Worm (Caenorhabditis elegans) whole organism, L4 larva: Measurements from ENCODE around the gene apl-1.
A peak's percentile ranks its signal among the peaks of the same experiment; 100 is the strongest.

Experiments
- F26F4.8 ChIP-seq: fragments of 200-800 bp; sonication (Bioruptor generic); conservative IDR thresholded peaks from 2 replicates; pipeline ENCODE4 v1.3.6; 2022; ENCODE audit warnings: missing genetic modification characterization, missing compliant biosample characterization
- F37D6.2 ChIP-seq: sonication (generic microtip); optimal IDR thresholded peaks from 2 replicates; lab custom pipeline; 2016; ENCODE audit warnings: mild to moderate bottlenecking, missing genetic modification characterization, missing compliant biosample characterization
- F44E2.7 ChIP-seq: fragments of 200-800 bp; sonication (Bioruptor generic); IDR thresholded peaks from 2 replicates; pipeline ENCODE4 v2.1.2; 2022; ENCODE audit warnings: missing genetic modification characterization, missing compliant biosample characterization
- R02D3.7 ChIP-seq: fragments of 150-350 bp; sonication (generic microtip); optimal IDR thresholded peaks from 3 replicates; lab custom pipeline; 2014; ENCODE audit warnings: missing biosample characterization, missing genetic modification characterization
- T20F7.1 ChIP-seq: fragments of 200-800 bp; sonication (Bioruptor generic); optimal IDR thresholded peaks from 2 replicates; lab custom pipeline; 2018; ENCODE audit warnings: mild to moderate bottlenecking, missing genetic modification characterization, missing compliant biosample characterization
- T26A8.4 ChIP-seq: fragments of 200-800 bp; sonication (Bioruptor generic); IDR thresholded peaks from 2 replicates; pipeline ENCODE4 v1.3.6; 2022; ENCODE audit warnings: missing genetic modification characterization, missing compliant biosample characterization
- Y105C5A.15 ChIP-seq: fragments of 200-800 bp; sonication (Bioruptor generic); IDR thresholded peaks from 2 replicates; pipeline ENCODE4 v1.3.6; 2022; ENCODE audit warnings: missing genetic modification characterization, missing compliant biosample characterization
- Y48G9A.11 ChIP-seq: fragments of 200-800 bp; sonication (Bioruptor generic); IDR thresholded peaks from 2 replicates; pipeline ENCODE4 v1.3.6; 2022; ENCODE audit warnings: missing genetic modification reagents, missing genetic modification characterization, missing compliant biosample characterization
- ZK546.5 ChIP-seq, 2 experiments: sonication (generic microtip); optimal IDR thresholded peaks; 2 replicates each; lab custom pipeline; 2017; ENCODE audit warnings: missing biosample characterization in 2 of 2, missing genetic modification characterization in 2 of 2
- aha-1 ChIP-seq: fragments of 150-350 bp; peaks from one replicate; lab custom pipeline; 2014; ENCODE audit warnings: missing biosample characterization, missing genetic modification characterization
- arid-1 ChIP-seq: fragments of 200-800 bp; sonication (Bioruptor generic); conservative IDR thresholded peaks from 2 replicates; pipeline ENCODE4 v1.3.6; 2022; ENCODE audit warnings: missing genetic modification reagents, missing genetic modification characterization, missing compliant biosample characterization
- ceh-20 ChIP-seq: fragments of 200-800 bp; sonication (Bioruptor generic); IDR thresholded peaks from 2 replicates; pipeline ENCODE4 v1.3.6; 2022; ENCODE audit warnings: missing genetic modification reagents, missing genetic modification characterization, missing compliant biosample characterization
- ceh-82 ChIP-seq: sonication (generic microtip); optimal IDR thresholded peaks from 2 replicates; lab custom pipeline; 2017; ENCODE audit warnings: missing biosample characterization, missing genetic modification characterization
- ctbp-1 ChIP-seq: fragments of 200-800 bp; sonication (Bioruptor generic); IDR thresholded peaks from 2 replicates; pipeline ENCODE4 v1.3.6; 2022; ENCODE audit warnings: missing genetic modification reagents, missing genetic modification characterization, missing compliant biosample characterization
- daf-12 ChIP-seq: fragments of 150-350 bp; optimal IDR thresholded peaks from 2 replicates; lab custom pipeline; 2014; ENCODE audit warnings: missing biosample characterization, missing genetic modification reagents, missing genetic modification characterization
- daf-16 ChIP-seq, 3 experiments: sonication (generic microtip); optimal IDR thresholded peaks; 2 replicates each; lab custom pipeline; 2016 to 2017; ENCODE audit warnings: missing genetic modification characterization in 3 of 3, missing genetic modification reagents in 3 of 3, mild to moderate bottlenecking in 2 of 3, missing compliant biosample characterization in 2 of 3, missing biosample characterization in 1 of 3, moderate library complexity in 1 of 3
- daf-19 ChIP-seq: fragments of 200-800 bp; sonication (Bioruptor generic); conservative IDR thresholded peaks from 2 replicates; pipeline ENCODE4 v1.3.6; 2022; ENCODE audit warnings: missing genetic modification characterization, missing compliant biosample characterization
- daf-8 ChIP-seq: fragments of 200-800 bp; sonication (Bioruptor generic); IDR thresholded peaks from 2 replicates; pipeline ENCODE4 v1.3.6; 2022; ENCODE audit warnings: missing genetic modification characterization, missing compliant biosample characterization
- dpl-1 ChIP-seq: fragments of 150-350 bp; optimal IDR thresholded peaks from 2 replicates; lab custom pipeline; 2014; ENCODE audit warnings: missing biosample characterization, missing genetic modification reagents, missing genetic modification characterization
- duxl-1 ChIP-seq: sonication (generic microtip); optimal IDR thresholded peaks from 2 replicates; lab custom pipeline; 2016; ENCODE audit warnings: mild to moderate bottlenecking, missing genetic modification characterization, moderate library complexity, missing compliant biosample characterization; ENCODE audit not compliant: poor library complexity
- dve-1 ChIP-seq: sonication (generic microtip); optimal IDR thresholded peaks from 2 replicates; lab custom pipeline; 2017; ENCODE audit warnings: antibody characterized with exemption, mild to moderate bottlenecking, missing genetic modification characterization, missing compliant biosample characterization; ENCODE audit not compliant: insufficient read depth
- fos-1 ChIP-seq: fragments of 150-350 bp; optimal IDR thresholded peaks from 2 replicates; lab custom pipeline; 2014; ENCODE audit warnings: missing biosample characterization, missing genetic modification characterization
- hif-1 ChIP-seq, 2 experiments: sonication (generic microtip); optimal IDR thresholded peaks; 2 replicates each; lab custom pipeline; 2016 to 2017; ENCODE audit warnings: missing compliant biosample characterization in 2 of 2, missing genetic modification characterization in 2 of 2, missing genetic modification reagents in 2 of 2, missing genotype in 2 of 2, mild to moderate bottlenecking in 1 of 2
- hlh-11 ChIP-seq: fragments of 200-800 bp; sonication (Bioruptor generic); optimal IDR thresholded peaks from 2 replicates; lab custom pipeline; 2018; ENCODE audit warnings: mild to moderate bottlenecking, missing genetic modification characterization, missing compliant biosample characterization
- lim-7 ChIP-seq: fragments of 200-800 bp; sonication (Bioruptor generic); IDR thresholded peaks from 2 replicates; pipeline ENCODE4 v1.3.6; 2022; ENCODE audit warnings: missing genetic modification characterization, missing compliant biosample characterization
- lin-13 ChIP-seq: fragments of 150-350 bp; optimal IDR thresholded peaks from 2 replicates; lab custom pipeline; 2014; ENCODE audit warnings: missing biosample characterization, missing genetic modification reagents, missing genetic modification characterization
- lin-29 ChIP-seq: fragments of 200-800 bp; sonication (Bioruptor generic); IDR thresholded peaks from 2 replicates; pipeline ENCODE4 v1.3.6; 2022; ENCODE audit warnings: missing genetic modification reagents, missing genetic modification characterization, missing compliant biosample characterization
- lin-39 ChIP-seq: fragments of 150-350 bp; optimal IDR thresholded peaks from 2 replicates; lab custom pipeline; 2014; ENCODE audit warnings: missing biosample characterization, missing genetic modification reagents, missing genetic modification characterization
- lir-3 ChIP-seq: sonication (generic microtip); optimal IDR thresholded peaks from 2 replicates; lab custom pipeline; 2016; ENCODE audit warnings: mild to moderate bottlenecking, missing genetic modification characterization, missing compliant biosample characterization
- mdt-29 ChIP-seq: fragments of 200-800 bp; sonication (Bioruptor generic); IDR thresholded peaks from 2 replicates; pipeline ENCODE4 v1.3.6; 2022; ENCODE audit warnings: missing genetic modification reagents, missing genetic modification characterization, missing compliant biosample characterization
- mep-1 ChIP-seq: fragments of 150-350 bp; sonication (generic microtip); optimal IDR thresholded peaks from 3 replicates; lab custom pipeline; 2014; ENCODE audit warnings: missing biosample characterization, missing genetic modification characterization
- mes-2 ChIP-seq: sonication (generic microtip); optimal IDR thresholded peaks from 2 replicates; lab custom pipeline; 2016; ENCODE audit warnings: missing genotype, mild to moderate bottlenecking, missing genetic modification characterization, missing compliant biosample characterization; ENCODE audit not compliant: poor library complexity, severe bottlenecking
- mxl-3 ChIP-seq: fragments of 200-800 bp; sonication (Bioruptor generic); optimal IDR thresholded peaks from 2 replicates; lab custom pipeline; 2018; ENCODE audit warnings: mild to moderate bottlenecking, missing genetic modification characterization, missing compliant biosample characterization
- nhr-10 ChIP-seq: fragments of 150-350 bp; optimal IDR thresholded peaks from 2 replicates; lab custom pipeline; 2014; ENCODE audit warnings: missing biosample characterization, missing genetic modification characterization
- nhr-11 ChIP-seq: fragments of 150-350 bp; optimal IDR thresholded peaks from 2 replicates; lab custom pipeline; 2014; ENCODE audit warnings: missing biosample characterization, missing genetic modification characterization
- nhr-111 ChIP-seq: fragments of 200-800 bp; sonication (Bioruptor generic); optimal IDR thresholded peaks from 2 replicates; lab custom pipeline; 2018; ENCODE audit warnings: mild to moderate bottlenecking, missing genetic modification characterization, missing compliant biosample characterization
- nhr-25 ChIP-seq: sonication (generic microtip); optimal IDR thresholded peaks from 2 replicates; lab custom pipeline; 2017; ENCODE audit warnings: missing genetic modification characterization, mild to moderate bottlenecking, missing compliant biosample characterization, antibody characterized with exemption, moderate library complexity, borderline replicate concordance; ENCODE audit not compliant: insufficient read depth
- nhr-6 ChIP-seq: fragments of 150-350 bp; optimal IDR thresholded peaks from 2 replicates; lab custom pipeline; 2014; ENCODE audit warnings: missing biosample characterization, missing genetic modification characterization
- nhr-76 ChIP-seq: fragments of 150-350 bp; optimal IDR thresholded peaks from 2 replicates; lab custom pipeline; 2014; ENCODE audit warnings: missing biosample characterization, missing genetic modification characterization
- nhr-77 ChIP-seq: fragments of 150-350 bp; optimal IDR thresholded peaks from 2 replicates; lab custom pipeline; 2014; ENCODE audit warnings: missing biosample characterization, missing genetic modification characterization
- pha-4 ChIP-seq, 2 experiments: fragments of 150-350 bp in 1 of 2; fragments of 200-800 bp in 1 of 2; sonication (Bioruptor generic) in 1 of 2; IDR thresholded peaks in 1 of 2; optimal IDR thresholded peaks in 1 of 2; 2 replicates each; pipeline versions ENCODE4 v1.3.6 to Lab custom; 2014 to 2022; ENCODE audit warnings: missing genetic modification characterization in 2 of 2, missing genetic modification reagents in 2 of 2, missing biosample characterization in 1 of 2, missing compliant biosample characterization in 1 of 2
- php-3 ChIP-seq: fragments of 200-800 bp; sonication (Bioruptor generic); IDR thresholded peaks from 2 replicates; pipeline ENCODE4 v1.3.6; 2022; ENCODE audit warnings: missing genetic modification reagents, missing genetic modification characterization, missing compliant biosample characterization
- pqm-1 ChIP-seq: sonication (generic microtip); optimal IDR thresholded peaks from 2 replicates; lab custom pipeline; 2017; ENCODE audit warnings: missing biosample characterization, missing genetic modification characterization
- skn-1 ChIP-seq: fragments of 150-350 bp; optimal IDR thresholded peaks from 2 replicates; lab custom pipeline; 2014; ENCODE audit warnings: missing biosample characterization, missing genetic modification characterization
- tag-97 ChIP-seq: fragments of 200-800 bp; sonication (Bioruptor generic); IDR thresholded peaks from 2 replicates; pipeline ENCODE4 v1.3.6; 2022; ENCODE audit warnings: missing genetic modification characterization, missing compliant biosample characterization
- unc-130 ChIP-seq: sonication (generic microtip); optimal IDR thresholded peaks from 2 replicates; lab custom pipeline; 2016; ENCODE audit warnings: missing genetic modification reagents, missing genetic modification characterization, missing compliant biosample characterization
- unc-62 ChIP-seq, 3 experiments: fragments of 150-350 bp in 1 of 3; sonication (generic microtip); optimal IDR thresholded peaks in 2 of 3; peaks in 1 of 3; 1 replicate in 1 of 3; 2 replicates in 2 of 3; lab custom pipeline; 2014 to 2017; ENCODE audit warnings: missing biosample characterization in 3 of 3, missing genetic modification characterization in 3 of 3, missing genetic modification reagents in 3 of 3, missing genotype in 1 of 3
- vab-7 ChIP-seq: fragments of 200-800 bp; sonication (Bioruptor generic); IDR thresholded peaks from 2 replicates; pipeline ENCODE4 v1.3.6; 2022; ENCODE audit warnings: missing genetic modification reagents, missing genetic modification characterization, missing compliant biosample characterization
- zip-11 ChIP-seq: fragments of 200-800 bp; sonication (Bioruptor generic); IDR thresholded peaks from 2 replicates; pipeline ENCODE4 v1.3.6; 2022; ENCODE audit warnings: missing genetic modification characterization, missing compliant biosample characterization

apl-1 gene

DNA sequence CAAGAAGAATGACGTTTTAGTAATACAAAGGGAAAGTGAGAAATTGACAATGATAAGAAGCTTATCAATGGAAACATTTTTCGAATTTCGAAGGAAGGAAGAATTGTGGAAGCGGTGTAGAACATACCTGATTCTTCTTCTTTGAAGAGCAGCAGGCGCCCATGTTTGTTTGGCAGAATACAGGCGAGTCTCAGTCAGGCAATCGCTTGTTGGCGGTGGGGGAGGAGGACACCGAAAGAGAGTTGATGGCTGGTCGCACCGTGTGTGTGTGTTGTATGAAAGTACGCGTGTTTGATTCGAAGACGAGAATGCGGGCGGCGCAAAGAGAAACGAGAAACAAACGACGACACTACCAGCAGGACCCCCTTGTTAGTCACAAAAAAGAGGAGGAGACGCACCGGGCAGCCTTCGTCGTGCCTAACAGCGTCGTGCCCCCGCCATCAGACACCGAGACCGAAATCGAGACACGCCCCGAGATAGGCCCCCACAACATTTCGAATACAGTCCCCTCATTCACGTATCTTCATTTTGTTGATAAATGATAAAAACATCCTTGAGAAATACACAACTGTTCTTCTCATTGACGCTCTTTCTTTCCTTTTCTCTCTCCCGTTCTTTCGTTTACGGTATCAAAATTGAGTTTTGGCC lies 38.8 kb downstream of the apl-1 start, which contains the start of gene cal-5:
cal-5 (minus strand) TSS at position 266 of the 648 bp plus-strand sequence.
- TF ChIP-seq ceh-20, result no peak
- TF ChIP-seq mep-1, result peak; percentile 23
- no peak for TF ChIP-seq ZK546.5 (tag; optimal IDR thresholded peaks at IDR 0.05; lab: Kevin White, UChicago)
- TF ChIP-seq lir-3, result no peak
- TF ChIP-seq skn-1 (tag; lab: Kevin White, UChicago), result no peak
- no peak for TF ChIP-seq unc-130 (GFP tag; lab: Kevin White, UChicago)
- peak; percentile 66 for TF ChIP-seq pqm-1 (tag; lab: Kevin White, UChicago)
- no peak for TF ChIP-seq vab-7 (GFP tag; lab: Robert Waterston, UW)
- no peak for TF ChIP-seq fos-1 (tag; lab: Kevin White, UChicago)
- peak in 1 of 2 experiments; percentile 88 for TF ChIP-seq unc-62 (GFP tag; optimal IDR thresholded peaks at IDR 0.05 in 1 of 2; lab: Kevin White, UChicago)
- TF ChIP-seq unc-62 (tag; optimal IDR thresholded peaks at IDR 0.05; lab: Kevin White, UChicago), result no peak
- no peak for TF ChIP-seq lin-39 (tag; lab: Kevin White, UChicago)
- TF ChIP-seq tag-97 (GFP tag; lab: Robert Waterston, UW), result no peak
- no peak for TF ChIP-seq nhr-111 (GFP tag; lab: Kevin White, UChicago)
- TF ChIP-seq lim-7 (GFP tag; lab: Robert Waterston, UW), result no peak
- no peak for TF ChIP-seq Y105C5A.15 (GFP tag; lab: Robert Waterston, UW)
- peak; percentile 16 for TF ChIP-seq mes-2
- peak; percentile 4 for TF ChIP-seq dpl-1 (GFP tag; lab: Kevin White, UChicago)
- no peak for TF ChIP-seq nhr-76
- no peak for TF ChIP-seq nhr-6 (tag; lab: Kevin White, UChicago)
- TF ChIP-seq ceh-82 (tag; lab: Kevin White, UChicago), result no peak
- no peak for TF ChIP-seq F44E2.7 (GFP tag; lab: Robert Waterston, UW)
- no peak for TF ChIP-seq zip-11 (GFP tag; lab: Robert Waterston, UW)
- no peak for TF ChIP-seq hif-1 (tag; optimal IDR thresholded peaks at IDR 0.05; lab: Kevin White, UChicago)
- TF ChIP-seq mdt-29 (GFP tag; lab: Robert Waterston, UW), result no peak
- TF ChIP-seq R02D3.7, result no peak
- TF ChIP-seq F37D6.2 (tag; lab: Kevin White, UChicago), result no peak
- TF ChIP-seq php-3 (GFP tag; lab: Robert Waterston, UW), result no peak
- TF ChIP-seq nhr-10 (tag; lab: Kevin White, UChicago), result no peak
- peak; percentile 24 for TF ChIP-seq nhr-77 (tag; lab: Kevin White, UChicago)
- no peak for TF ChIP-seq F26F4.8 (GFP tag; lab: Robert Waterston, UW)
- no peak for TF ChIP-seq T20F7.1 (GFP tag; lab: Kevin White, UChicago)
- no peak for TF ChIP-seq arid-1 (GFP tag; lab: Robert Waterston, UW)
- TF ChIP-seq daf-8 (GFP tag; lab: Robert Waterston, UW), result no peak
- TF ChIP-seq lin-13, result no peak
- no peak for TF ChIP-seq lin-29 (GFP tag; lab: Robert Waterston, UW)
- TF ChIP-seq hlh-11, result peak; percentile 79
- no peak for TF ChIP-seq T26A8.4
- no peak for TF ChIP-seq Y48G9A.11 (GFP tag; lab: Robert Waterston, UW)
- no peak for TF ChIP-seq aha-1 (tag; lab: Kevin White, UChicago)
- TF ChIP-seq pha-4 (GFP tag; IDR thresholded peaks at IDR 0.05; lab: Robert Waterston, UW), result no peak; the same call in 1 of the 2 replicates
- TF ChIP-seq pha-4 (tag; optimal IDR thresholded peaks at IDR 0.05; lab: Kevin White, UChicago), result no peak
- no peak for TF ChIP-seq daf-19
- no peak for TF ChIP-seq nhr-25 (tag; lab: Kevin White, UChicago)
- TF ChIP-seq nhr-11 (tag; lab: Kevin White, UChicago), result no peak
- TF ChIP-seq mxl-3 (GFP tag; lab: Kevin White, UChicago), result peak; percentile 94
- TF ChIP-seq dve-1 (tag; lab: Kevin White, UChicago), result peak; percentile 2
- TF ChIP-seq daf-16 (GFP tag; optimal IDR thresholded peaks at IDR 0.05; lab: Kevin White, UChicago), result no peak
- peak; percentile 64 for TF ChIP-seq daf-16 (tag; optimal IDR thresholded peaks at IDR 0.05; lab: Kevin White, UChicago)
- TF ChIP-seq daf-12 (tag; lab: Kevin White, UChicago), result no peak
- peak; percentile 39 for TF ChIP-seq duxl-1
- TF ChIP-seq ctbp-1, result 0 out of 2 replicates have a peak, but pooled peaks have one; percentile 15
